Fruit fly (Drosophila melanogaster) whole organism, wandering third instar larva: ENCODE measurements around the gene hoip.
A peak's percentile ranks its signal among the peaks of the same experiment; 100 is the strongest.

ENCODE experiments used
- Hnf4 ChIP-seq: fragments of 200-800 bp; sonication (Bioruptor generic); optimal IDR thresholded peaks from 2 replicates; lab custom pipeline; 2016; ENCODE audit warnings: missing biosample characterization, mild to moderate bottlenecking, missing genetic modification characterization
- Hr78 ChIP-seq: fragments of >200 bp; optimal IDR thresholded peaks from 2 replicates; lab custom pipeline; 2017; ENCODE audit warnings: missing biosample characterization, missing genetic modification characterization
- Jra ChIP-seq: sonication (Bioruptor generic); optimal IDR thresholded peaks from 2 replicates; lab custom pipeline; 2016; ENCODE audit warnings: missing biosample characterization, missing genetic modification characterization
- dl ChIP-seq, 2 experiments: fragments of 175-275, 200-275 bp in 1 of 2; fragments of 200-275 bp in 1 of 2; sonication (Bioruptor generic); optimal IDR thresholded peaks; lab custom pipeline; 2018; ENCODE audit warnings: mild to moderate bottlenecking in 2 of 2, missing biosample characterization in 2 of 2, missing genetic modification characterization in 2 of 2, moderate library complexity in 2 of 2; ENCODE audit not compliant: partially characterized antibody in 2 of 2, insufficient read depth in 1 of 2
- h ChIP-seq: fragments of 200-800 bp; sonication (Bioruptor generic); optimal IDR thresholded peaks from 3 replicates; lab custom pipeline; 2016; ENCODE audit warnings: missing biosample characterization, mild to moderate bottlenecking, missing genetic modification characterization
- pan ChIP-seq: fragments of >200 bp; optimal IDR thresholded peaks from 2 replicates; lab custom pipeline; 2017
- usp ChIP-seq: fragments of >200 bp; optimal IDR thresholded peaks from 2 replicates; lab custom pipeline; 2017; ENCODE audit warnings: missing biosample characterization, missing genetic modification characterization

dm6 chr2L:9692364-9693348 lies 6.9 kb upstream of the hoip start:
- TF ChIP-seq Hr78: no peak
- TF ChIP-seq dl (GFP tag; optimal IDR thresholded peaks at IDR 0.05; lab: Kevin White, UChicago; ENCODE audit: insufficient read depth in 1 of 2, partially characterized antibody in 2 of 2): no peak
- peak; percentile 8 for TF ChIP-seq Jra (GFP tag; lab: Kevin White, UChicago)
- TF ChIP-seq pan (lab: Kevin White, UChicago): no peak
- no peak for TF ChIP-seq usp (GFP tag; lab: Kevin White, UChicago)
- peak; percentile 55 for TF ChIP-seq Hnf4 (GFP tag; lab: Kevin White, UChicago)
- peak; percentile 68 for TF ChIP-seq h
